Worm (Caenorhabditis elegans) whole organism, L4/young adult: ENCODE results near the gene F01D5.7.

Source experiments
- W03F9.2 ChIP-seq: fragments of 150-350 bp; optimal IDR thresholded peaks from 2 replicates; lab custom pipeline; 2014; ENCODE audit warnings: missing biosample characterization, missing genetic modification characterization
- dao-5 ChIP-seq: sonication (generic microtip); optimal IDR thresholded peaks from 2 replicates; lab custom pipeline; 2016; ENCODE audit warnings: missing genotype, missing genetic modification characterization, moderate library complexity, missing compliant biosample characterization
- him-1 ChIP-seq: sonication (generic microtip); optimal IDR thresholded peaks from 2 replicates; lab custom pipeline; 2016; ENCODE audit warnings: missing genotype, missing genetic modification reagents, missing genetic modification characterization, missing compliant biosample characterization

ce11 chrII:14002200-14002599 lies 6.3 kb upstream of the F01D5.7 start, which contains the start of gene F01D5.5:
- no peak for TF ChIP-seq him-1 (tag; lab: Kevin White, UChicago)
- TF ChIP-seq dao-5, result no peak
- TF ChIP-seq W03F9.2 (tag; lab: Kevin White, UChicago), result no peak
